Worm (Caenorhabditis elegans) whole organism, young adult: ENCODE results near the gene oac-14.

Source experiments
- F10E7.11 ChIP-seq: sonication (generic microtip); optimal IDR thresholded peaks from 2 replicates; lab custom pipeline; 2017; ENCODE audit warnings: mild to moderate bottlenecking, missing genetic modification characterization, moderate library complexity, missing compliant biosample characterization
- K12H6.12 ChIP-seq: fragments of 200-800 bp; sonication (Bioruptor generic); optimal IDR thresholded peaks from 2 replicates; lab custom pipeline; 2018; ENCODE audit warnings: mild to moderate bottlenecking, missing genetic modification characterization, missing compliant biosample characterization
- Y67H2A.10 ChIP-seq: fragments of 200-800 bp; sonication (Bioruptor generic); conservative IDR thresholded peaks from 2 replicates; pipeline ENCODE4 v1.3.6; 2022; ENCODE audit warnings: missing genetic modification reagents, missing genetic modification characterization, missing compliant biosample characterization
- cebp-1 ChIP-seq, 2 experiments: fragments of 200-800 bp in 1 of 2; sonication (Bioruptor generic) in 1 of 2; sonication (generic microtip) in 1 of 2; IDR thresholded peaks in 1 of 2; optimal IDR thresholded peaks in 1 of 2; 2 replicates each; pipeline versions ENCODE4 v1.3.6 to Lab custom; 2017 to 2022; ENCODE audit warnings: missing compliant biosample characterization in 2 of 2, missing genetic modification characterization in 2 of 2, mild to moderate bottlenecking in 1 of 2, missing genetic modification reagents in 1 of 2, moderate library complexity in 1 of 2
- dpff-1 ChIP-seq: sonication (generic microtip); optimal IDR thresholded peaks from 2 replicates; lab custom pipeline; 2017; ENCODE audit warnings: mild to moderate bottlenecking, missing genetic modification characterization, missing compliant biosample characterization
- egrh-3 ChIP-seq: fragments of 200-800 bp; sonication (Bioruptor generic); IDR thresholded peaks from 2 replicates; pipeline ENCODE4 v1.3.6; 2022; ENCODE audit warnings: missing genetic modification reagents, missing genetic modification characterization, missing compliant biosample characterization
- hrde-1 ChIP-seq: sonication (generic microtip); optimal IDR thresholded peaks from 2 replicates; lab custom pipeline; 2016; ENCODE audit warnings: missing genetic modification characterization, mild to moderate bottlenecking, missing compliant biosample characterization, moderate library complexity, missing genotype, missing genetic modification reagents, borderline replicate concordance
- madf-6 ChIP-seq: fragments of 200-800 bp; sonication (Bioruptor generic); IDR thresholded peaks from 2 replicates; pipeline ENCODE4 v1.3.6; 2022; ENCODE audit warnings: missing genetic modification reagents, missing genetic modification characterization, missing compliant biosample characterization
- pha-4 ChIP-seq: fragments of 150-350 bp; sonication (generic microtip); optimal IDR thresholded peaks from 2 replicates; lab custom pipeline; 2014; ENCODE audit warnings: missing biosample characterization, missing genetic modification reagents, missing genetic modification characterization
- snpc-4 ChIP-seq, 5 experiments: fragments of 150-350 bp in 1 of 5; sonication (generic microtip) in 4 of 5; optimal IDR thresholded peaks; 2 replicates each; lab custom pipeline; 2014 to 2018; ENCODE audit warnings: missing genetic modification characterization in 5 of 5, missing biosample characterization in 3 of 5, antibody characterized with exemption in 2 of 5, mild to moderate bottlenecking in 2 of 5, missing compliant biosample characterization in 2 of 5, missing genotype in 2 of 5, moderate library complexity in 2 of 5, missing genetic modification reagents in 1 of 5
- sptf-2 ChIP-seq: fragments of 200-800 bp; sonication (Bioruptor generic); optimal IDR thresholded peaks from 2 replicates; lab custom pipeline; 2018; ENCODE audit warnings: mild to moderate bottlenecking, missing genetic modification characterization, missing compliant biosample characterization

DNA sequence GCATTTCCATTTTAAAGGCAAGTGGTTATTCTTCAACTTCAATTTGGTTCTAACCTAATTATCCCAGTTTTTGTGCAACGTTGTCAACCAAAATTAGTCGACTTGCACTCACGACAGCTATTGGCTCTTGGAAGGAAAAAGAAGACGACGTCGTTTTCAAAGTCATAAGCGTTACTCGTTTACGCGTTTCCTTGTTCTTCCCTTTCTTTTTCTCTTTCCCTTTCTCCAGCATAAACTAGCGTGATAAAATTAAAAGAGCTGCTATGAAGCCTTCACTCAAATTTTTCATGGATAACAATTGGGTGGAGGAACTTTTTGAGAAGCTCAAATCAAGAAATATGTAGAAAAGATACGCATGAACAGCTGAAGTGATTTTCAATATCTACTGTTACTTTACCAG, 21.4 kb upstream of the oac-14 start:
- TF ChIP-seq snpc-4 (GFP tag; optimal IDR thresholded peaks at IDR 0.05; lab: Kevin White, UChicago) (no peak), snpc-4 (tag; optimal IDR thresholded peaks at IDR 0.05; lab: Kevin White, UChicago) (no peak), egrh-3 (GFP tag; lab: Robert Waterston, UW) (no peak), pha-4 (tag; lab: Kevin White, UChicago) (no peak), Y67H2A.10 (no peak), madf-6 (GFP tag; lab: Robert Waterston, UW) (no peak), hrde-1 (tag; lab: Kevin White, UChicago) (no peak), cebp-1 (GFP tag; IDR thresholded peaks at IDR 0.05; lab: Robert Waterston, UW) (no peak), cebp-1 (tag; optimal IDR thresholded peaks at IDR 0.05; lab: Kevin White, UChicago) (no peak), sptf-2 (GFP tag; lab: Kevin White, UChicago) (no peak), dpff-1 (tag; lab: Kevin White, UChicago) (no peak), F10E7.11 (tag; lab: Kevin White, UChicago) (no peak), K12H6.12 (tag; lab: Kevin White, UChicago) (no peak)
